Fruit fly (Drosophila melanogaster) whole organism, embryonic: ENCODE data around the gene CG8312.

Source experiments
- ATbp ChIP-seq: fragments of 200-800 bp; sonication (Bioruptor generic); optimal IDR thresholded peaks from 2 replicates; lab custom pipeline; 2017; ENCODE audit warnings: missing biosample characterization, mild to moderate bottlenecking, missing genetic modification characterization, missing genetic modification reagents
- Antp ChIP-seq: fragments of 200-800 bp; sonication (Bioruptor generic); optimal IDR thresholded peaks from 3 replicates; lab custom pipeline; 2016; ENCODE audit warnings: missing biosample characterization, missing genetic modification characterization
- Awh ChIP-seq: fragments of 200-800 bp; sonication (Bioruptor generic); IDR thresholded peaks from 2 replicates; pipeline ENCODE4, ENCODE4 v1.3.6; 2022; ENCODE audit warnings: missing biosample characterization, missing genetic modification characterization
- B-H2 ChIP-seq: fragments of 200-800 bp; sonication (Bioruptor generic); optimal IDR thresholded peaks from 2 replicates; lab custom pipeline; 2018; ENCODE audit warnings: missing biosample characterization, mild to moderate bottlenecking, missing genetic modification characterization
- Bteb2 ChIP-seq: fragments of 200-800 bp; sonication (Bioruptor generic); optimal IDR thresholded peaks from 2 replicates; lab custom pipeline; 2016; ENCODE audit warnings: missing biosample characterization, missing genetic modification characterization
- CG10209 ChIP-seq: fragments of 200-800 bp; sonication (Bioruptor generic); optimal IDR thresholded peaks from 3 replicates; lab custom pipeline; 2017; ENCODE audit warnings: missing biosample characterization, mild to moderate bottlenecking, missing genetic modification characterization, missing genetic modification reagents
- CG12071 ChIP-seq: fragments of 200-800 bp; sonication (Bioruptor generic); optimal IDR thresholded peaks from 3 replicates; lab custom pipeline; 2018; ENCODE audit warnings: missing biosample characterization, mild to moderate bottlenecking, missing genetic modification characterization
- CG13894 ChIP-seq: fragments of 200-800 bp; sonication (Bioruptor generic); optimal IDR thresholded peaks from 3 replicates; lab custom pipeline; 2018; ENCODE audit warnings: missing biosample characterization, mild to moderate bottlenecking, missing genetic modification characterization, moderate library complexity
- CG15696 ChIP-seq: fragments of 200-800 bp; sonication (Bioruptor generic); optimal IDR thresholded peaks from 2 replicates; lab custom pipeline; 2019; ENCODE audit warnings: missing biosample characterization, mild to moderate bottlenecking, missing genetic modification characterization, moderate library complexity
- CG16779 ChIP-seq: fragments of 200-800 bp; sonication (Bioruptor generic); IDR thresholded peaks from 2 replicates; pipeline ENCODE4 v1.3.6; 2022; ENCODE audit warnings: missing biosample characterization, missing genetic modification characterization
- CG17361 ChIP-seq: fragments of 200-800 bp; sonication (Bioruptor generic); IDR thresholded peaks from 3 replicates; pipeline ENCODE4 v1.3.6; 2022; ENCODE audit warnings: missing biosample characterization, missing genetic modification characterization
- CG18599 ChIP-seq: fragments of 200-800 bp; sonication (Bioruptor generic); optimal IDR thresholded peaks from 3 replicates; lab custom pipeline; 2017; ENCODE audit warnings: missing biosample characterization, missing genetic modification characterization, mild to moderate bottlenecking, moderate library complexity, missing genetic modification reagents
- CG4282 ChIP-seq: fragments of 200-800 bp; sonication (Bioruptor generic); optimal IDR thresholded peaks from 2 replicates; lab custom pipeline; 2016; ENCODE audit warnings: missing biosample characterization, missing genetic modification characterization
- CG43689 ChIP-seq: fragments of 200-800 bp; sonication (Bioruptor generic); IDR thresholded peaks from 2 replicates; pipeline ENCODE4 v1.3.6; 2022; ENCODE audit warnings: missing biosample characterization, missing genetic modification characterization
- CG6765 ChIP-seq: fragments of 200-800 bp; sonication (Bioruptor generic); optimal IDR thresholded peaks from 3 replicates; lab custom pipeline; 2017; ENCODE audit warnings: missing biosample characterization, mild to moderate bottlenecking, missing genetic modification characterization
- CG6854 ChIP-seq: fragments of 200-800 bp; sonication (Bioruptor generic); optimal IDR thresholded peaks from 3 replicates; lab custom pipeline; 2017; ENCODE audit warnings: missing biosample characterization, mild to moderate bottlenecking, missing genetic modification characterization
- CG9797 ChIP-seq: fragments of 200-800 bp; sonication (Bioruptor generic); optimal IDR thresholded peaks from 3 replicates; lab custom pipeline; 2018; ENCODE audit warnings: missing biosample characterization, mild to moderate bottlenecking, missing genetic modification characterization
- CHES-1-like ChIP-seq: fragments of 200-800 bp; sonication (Bioruptor generic); optimal IDR thresholded peaks from 2 replicates; lab custom pipeline; 2016; ENCODE audit warnings: missing biosample characterization, missing genetic modification characterization
- CTCF ChIP-seq: fragments of 200-800 bp; sonication (Bioruptor generic); optimal IDR thresholded peaks from 2 replicates; lab custom pipeline; 2017; ENCODE audit warnings: missing biosample characterization, mild to moderate bottlenecking, missing genetic modification characterization, moderate library complexity
- HLH4C ChIP-seq: fragments of 200-800 bp; sonication (Bioruptor generic); IDR thresholded peaks from 3 replicates; pipeline ENCODE4 v1.3.6; 2022; ENCODE audit warnings: missing biosample characterization, missing genetic modification characterization; ENCODE audit not compliant: partially characterized antibody
- Jarid2 ChIP-seq: fragments of 200-800 bp; sonication (Bioruptor generic); optimal IDR thresholded peaks from 3 replicates; lab custom pipeline; 2017; ENCODE audit warnings: mild to moderate bottlenecking, missing biosample characterization, missing genetic modification reagents, missing genetic modification characterization
- Myb ChIP-seq: fragments of 200-800 bp; sonication (Bioruptor generic); optimal IDR thresholded peaks from 2 replicates; lab custom pipeline; 2016; ENCODE audit warnings: missing biosample characterization, missing genetic modification characterization
- NC2α ChIP-seq: fragments of 200-800 bp; sonication (Bioruptor generic); optimal IDR thresholded peaks from 2 replicates; lab custom pipeline; 2016; ENCODE audit warnings: missing biosample characterization, missing genetic modification characterization
- NFAT ChIP-seq: fragments of 200-800 bp; sonication (Bioruptor generic); IDR thresholded peaks from 2 replicates; pipeline ENCODE4 v1.3.6; 2022; ENCODE audit warnings: missing biosample characterization, missing genetic modification characterization
- Ptx1 ChIP-seq: fragments of 200-800 bp; sonication (Bioruptor generic); IDR thresholded peaks from 2 replicates; pipeline ENCODE4 v1.3.6; 2022; ENCODE audit warnings: missing biosample characterization, missing genetic modification characterization
- Taf1 ChIP-seq: fragments of 200-800 bp; sonication (Bioruptor generic); IDR thresholded peaks from 2 replicates; pipeline ENCODE4 v1.3.6; 2022; ENCODE audit warnings: missing biosample characterization, missing genetic modification characterization
- abd-A ChIP-seq: fragments of 200-800 bp; sonication (Bioruptor generic); optimal IDR thresholded peaks from 3 replicates; lab custom pipeline; 2019; ENCODE audit warnings: missing biosample characterization, mild to moderate bottlenecking, missing genetic modification characterization, moderate library complexity
- ap ChIP-seq: fragments of 200-800 bp; sonication (Bioruptor generic); IDR thresholded peaks from 2 replicates; pipeline ENCODE4 v1.3.6; 2022; ENCODE audit warnings: missing biosample characterization, missing genetic modification characterization
- ara ChIP-seq: fragments of 200-800 bp; sonication (Bioruptor generic); IDR thresholded peaks from 2 replicates; pipeline ENCODE4 v1.3.6; 2022; ENCODE audit warnings: missing biosample characterization, missing genetic modification characterization
- br ChIP-seq: fragments of >200 bp; optimal IDR thresholded peaks from 2 replicates; lab custom pipeline; 2017
- chm ChIP-seq: fragments of 200-800 bp; sonication (Bioruptor generic); IDR thresholded peaks from 2 replicates; pipeline ENCODE4 v1.3.6; 2022; ENCODE audit warnings: missing biosample characterization, missing genetic modification characterization
- disco-r ChIP-seq: fragments of 200-800 bp; sonication (Bioruptor generic); optimal IDR thresholded peaks from 2 replicates; lab custom pipeline; 2016; ENCODE audit warnings: missing biosample characterization, missing genetic modification characterization
- dm ChIP-seq: fragments of 200-800 bp; sonication (Bioruptor generic); optimal IDR thresholded peaks from 3 replicates; lab custom pipeline; 2016; ENCODE audit warnings: missing biosample characterization, missing genetic modification characterization
- ftz-f1 ChIP-seq: fragments of 200-800 bp; sonication (Bioruptor generic); optimal IDR thresholded peaks from 2 replicates; lab custom pipeline; 2016; ENCODE audit warnings: missing biosample characterization, missing genetic modification characterization
- gce ChIP-seq: fragments of 200-800 bp; sonication (Bioruptor generic); IDR thresholded peaks from 3 replicates; pipeline ENCODE4 v1.3.6; 2022; ENCODE audit warnings: missing biosample characterization, missing genetic modification characterization
- her ChIP-seq: fragments of 200-800 bp; sonication (Bioruptor generic); optimal IDR thresholded peaks from 2 replicates; lab custom pipeline; 2016; ENCODE audit warnings: missing biosample characterization, missing genetic modification characterization
- ind ChIP-seq: fragments of 200-800 bp; sonication (Bioruptor generic); optimal IDR thresholded peaks from 3 replicates; lab custom pipeline; 2016; ENCODE audit warnings: missing biosample characterization, missing genetic modification characterization
- knrl ChIP-seq: fragments of 200-800 bp; sonication (Bioruptor generic); IDR thresholded peaks from 3 replicates; pipeline ENCODE4 v1.3.6; 2022; ENCODE audit warnings: missing biosample characterization, missing genetic modification characterization; ENCODE audit not compliant: partially characterized antibody
- nerfin-2 ChIP-seq: fragments of 200-800 bp; sonication (Bioruptor generic); IDR thresholded peaks from 2 replicates; pipeline ENCODE4 v1.3.6; 2022; ENCODE audit warnings: missing biosample characterization, missing genetic modification characterization; ENCODE audit not compliant: partially characterized antibody
- oc ChIP-seq: fragments of 200-800 bp; sonication (Bioruptor generic); optimal IDR thresholded peaks from 2 replicates; lab custom pipeline; 2018; ENCODE audit warnings: missing biosample characterization, mild to moderate bottlenecking, missing genetic modification characterization, moderate library complexity
- otp ChIP-seq: fragments of 200-800 bp; sonication (Bioruptor generic); IDR thresholded peaks from 3 replicates; pipeline ENCODE4, ENCODE4 v1.3.6; 2022; ENCODE audit warnings: missing biosample characterization, missing genetic modification characterization
- peb ChIP-seq: fragments of 200-800 bp; sonication (Bioruptor generic); IDR thresholded peaks from 2 replicates; pipeline ENCODE4 v1.3.6; 2022; ENCODE audit warnings: missing biosample characterization, missing genetic modification characterization
- pho ChIP-seq: fragments of 200-800 bp; sonication (Bioruptor generic); optimal IDR thresholded peaks from 2 replicates; lab custom pipeline; 2016; ENCODE audit warnings: missing biosample characterization, missing genetic modification characterization
- psq ChIP-seq: fragments of 200-800 bp; sonication (Bioruptor generic); optimal IDR thresholded peaks from 2 replicates; lab custom pipeline; 2017; ENCODE audit warnings: missing biosample characterization, missing genetic modification characterization
- pum ChIP-seq: fragments of 200-800 bp; sonication (Bioruptor generic); optimal IDR thresholded peaks from 2 replicates; lab custom pipeline; 2016; ENCODE audit warnings: missing biosample characterization, missing genetic modification characterization
- sens-2 ChIP-seq: fragments of 200-800 bp; sonication (Bioruptor generic); IDR thresholded peaks from 2 replicates; pipeline ENCODE4 v1.3.6; 2022; ENCODE audit warnings: missing biosample characterization, missing genetic modification characterization
- sima ChIP-seq: fragments of 200-800 bp; sonication (Bioruptor generic); optimal IDR thresholded peaks from 2 replicates; lab custom pipeline; 2016; ENCODE audit warnings: missing biosample characterization, missing genetic modification characterization
- stc ChIP-seq: fragments of 200-800 bp; sonication (Bioruptor generic); IDR thresholded peaks from 2 replicates; pipeline ENCODE4 v1.3.6; 2022; ENCODE audit warnings: missing biosample characterization, missing genetic modification characterization
- tap ChIP-seq: fragments of 200-800 bp; optimal IDR thresholded peaks from 3 replicates; lab custom pipeline; 2019; ENCODE audit warnings: missing biosample characterization, mild to moderate bottlenecking, missing genetic modification characterization, moderate library complexity
- usp ChIP-seq: fragments of >200 bp; optimal IDR thresholded peaks from 2 replicates; lab custom pipeline; 2017; ENCODE audit warnings: missing biosample characterization, missing genetic modification characterization
- wdn ChIP-seq: fragments of 200-800 bp; sonication (Bioruptor generic); IDR thresholded peaks from 2 replicates; pipeline ENCODE4 v1.3.6; 2022; ENCODE audit warnings: missing biosample characterization, missing genetic modification characterization
- zf30C ChIP-seq: fragments of 200-800 bp; sonication (Bioruptor generic); optimal IDR thresholded peaks from 3 replicates; lab custom pipeline; 2018; ENCODE audit warnings: missing biosample characterization, mild to moderate bottlenecking, missing genetic modification characterization

CG8312 gene

DNA sequence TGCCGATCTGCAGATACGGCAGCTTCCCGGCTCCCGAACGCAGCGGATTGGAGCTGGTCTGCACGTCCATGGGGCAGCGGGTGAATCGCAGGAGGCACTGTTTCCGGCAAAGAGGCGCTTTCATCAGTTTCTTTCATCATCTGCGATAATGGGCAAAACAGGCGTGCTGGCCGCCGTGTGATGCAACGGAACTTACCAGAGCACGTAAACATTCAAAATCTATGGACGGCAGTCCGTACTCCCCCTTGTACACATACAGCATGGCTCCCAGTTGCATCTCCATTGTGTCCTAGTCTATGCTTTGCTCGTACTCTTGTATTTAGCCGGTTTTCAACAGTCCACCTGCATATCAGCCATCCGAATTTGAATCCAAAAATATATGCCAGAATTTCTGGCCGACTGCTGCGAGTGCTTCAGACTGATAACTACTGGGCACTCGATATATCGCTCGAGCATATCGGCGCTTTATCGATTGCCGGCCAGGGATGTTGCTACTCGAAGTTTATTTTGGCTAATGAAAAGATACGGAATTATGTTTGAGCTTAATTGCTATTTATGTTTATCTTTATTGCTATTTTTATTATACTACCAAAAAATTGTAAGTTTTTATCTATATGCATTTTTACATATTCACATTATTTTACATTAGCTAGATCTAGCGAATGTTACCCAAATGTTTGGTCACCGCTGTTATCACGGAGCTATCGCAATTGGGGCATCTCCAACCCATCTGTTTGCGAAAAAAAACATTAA, 27.7 kb upstream of the CG8312 start, which contains the start of the genes CG9393 and Vps45 (continued):
- TF ChIP-seq ara (GFP tag; lab: Robert Waterston, UW), result peak; percentile 37
- TF ChIP-seq chm, result no peak; the same call in 1 of the 2 replicates
- no peak for TF ChIP-seq CG43689 (GFP tag; lab: Robert Waterston, UW)
- TF ChIP-seq gce (GFP tag; lab: Robert Waterston, UW), result no peak
- TF ChIP-seq tap (tag; lab: Kevin White, UChicago), result no peak
- peak; percentile 26 for TF ChIP-seq psq (GFP tag; lab: Kevin White, UChicago)
- TF ChIP-seq sens-2 (GFP tag; lab: Robert Waterston, UW), result no peak
- TF ChIP-seq ind, result peak; percentile 74
- peak; percentile 95 for TF ChIP-seq knrl (GFP tag; lab: Robert Waterston, UW)
- no peak for TF ChIP-seq her (GFP tag; lab: Kevin White, UChicago)
- TF ChIP-seq Taf1 (GFP tag; lab: Robert Waterston, UW), result no peak
- TF ChIP-seq otp, result no peak
- peak; percentile 53 for TF ChIP-seq CG9797
- TF ChIP-seq CG6765, result no peak
- TF ChIP-seq CHES-1-like (GFP tag; lab: Kevin White, UChicago), result peak; percentile 54
- TF ChIP-seq Jarid2, result no peak
- no peak for TF ChIP-seq sima (GFP tag; lab: Kevin White, UChicago)
- no peak for TF ChIP-seq abd-A (tag; lab: Kevin White, UChicago)
- TF ChIP-seq CG17361, result peak; percentile 79
- TF ChIP-seq CG6854 (GFP tag; lab: Kevin White, UChicago), result no peak
- TF ChIP-seq ATbp, result no peak
- TF ChIP-seq CG13894 (tag; lab: Kevin White, UChicago), result no peak
- peak; percentile 72 for TF ChIP-seq Myb
- TF ChIP-seq stc (GFP tag; lab: Robert Waterston, UW), result 0 out of 2 replicates have a peak, but pooled peaks have one; percentile 49
- TF ChIP-seq NC2α, result peak; percentile 29
- peak; percentile 58 for TF ChIP-seq Ptx1 (GFP tag; lab: Robert Waterston, UW)
- peak; percentile 48 for TF ChIP-seq Antp
- peak; percentile 22 for TF ChIP-seq CTCF
- TF ChIP-seq nerfin-2, result peak; percentile 94
- TF ChIP-seq CG12071, result no peak
- TF ChIP-seq CG10209 (GFP tag; lab: Kevin White, UChicago), result peak; percentile 24
- TF ChIP-seq B-H2 (GFP tag; lab: Kevin White, UChicago), result peak; percentile 70
- TF ChIP-seq CG4282 (GFP tag; lab: Kevin White, UChicago), result no peak
- TF ChIP-seq CG15696 (tag; lab: Kevin White, UChicago), result peak; percentile 60
- TF ChIP-seq disco-r (GFP tag; lab: Kevin White, UChicago), result no peak
- TF ChIP-seq pho (GFP tag; lab: Kevin White, UChicago), result peak; percentile 81
- no peak for TF ChIP-seq CG16779 (GFP tag; lab: Robert Waterston, UW)
- no peak for TF ChIP-seq wdn (GFP tag; lab: Robert Waterston, UW)
- no peak for TF ChIP-seq usp
- peak; percentile 76 for TF ChIP-seq dm (GFP tag; lab: Kevin White, UChicago)
- TF ChIP-seq peb (GFP tag; lab: Robert Waterston, UW), result no peak
- no peak for TF ChIP-seq ftz-f1
- no peak for TF ChIP-seq oc (tag; lab: Kevin White, UChicago)
- TF ChIP-seq NFAT (GFP tag; lab: Robert Waterston, UW), result peak; percentile 35; the same call in 1 of the 2 replicates
- TF ChIP-seq Bteb2 (GFP tag; lab: Kevin White, UChicago), result peak; percentile 48
- peak; percentile 60 for TF ChIP-seq pum
- TF ChIP-seq br (lab: Kevin White, UChicago), result no peak
- TF ChIP-seq CG18599 (GFP tag; lab: Kevin White, UChicago), result no peak
- no peak for TF ChIP-seq ap (GFP tag; lab: Robert Waterston, UW)
- TF ChIP-seq zf30C, result no peak
- TF ChIP-seq HLH4C (GFP tag; lab: Robert Waterston, UW), result peak; percentile 94
- peak; percentile 6; the same call in 1 of the 2 replicates for TF ChIP-seq Awh (GFP tag; lab: Robert Waterston, UW)
